Worm (Caenorhabditis elegans) whole organism, late embryonic: ENCODE results near the gene nprl-3.

Experiments
- F13H6.1 ChIP-seq: sonication (generic microtip); optimal IDR thresholded peaks from 2 replicates; lab custom pipeline; 2016; ENCODE audit warnings: missing genetic modification characterization, missing compliant biosample characterization
- K02D7.2 ChIP-seq: sonication (generic microtip); optimal IDR thresholded peaks from 2 replicates; lab custom pipeline; 2017; ENCODE audit warnings: mild to moderate bottlenecking, missing genetic modification characterization, missing compliant biosample characterization
- K09A11.1 ChIP-seq: sonication (generic microtip); optimal IDR thresholded peaks from 2 replicates; lab custom pipeline; 2017; ENCODE audit warnings: antibody characterized with exemption, mild to moderate bottlenecking, missing genetic modification characterization, missing compliant biosample characterization; ENCODE audit not compliant: insufficient read depth
- ahr-1 ChIP-seq: sonication (generic microtip); optimal IDR thresholded peaks from 2 replicates; lab custom pipeline; 2016; ENCODE audit warnings: missing genetic modification characterization, missing compliant biosample characterization
- ceh-14 ChIP-seq: sonication (generic microtip); optimal IDR thresholded peaks from 2 replicates; lab custom pipeline; 2016; ENCODE audit warnings: missing genotype, missing genetic modification characterization, missing compliant biosample characterization
- ceh-18 ChIP-seq: sonication (generic microtip); optimal IDR thresholded peaks from 2 replicates; lab custom pipeline; 2016; ENCODE audit warnings: missing genetic modification characterization, missing compliant biosample characterization
- ceh-19 ChIP-seq: fragments of 200-800 bp; sonication (Bioruptor generic); optimal IDR thresholded peaks from 2 replicates; lab custom pipeline; 2018; ENCODE audit warnings: mild to moderate bottlenecking, missing genetic modification characterization, missing compliant biosample characterization
- ceh-24 ChIP-seq: sonication (generic microtip); optimal IDR thresholded peaks from 2 replicates; lab custom pipeline; 2016; ENCODE audit warnings: mild to moderate bottlenecking, missing genetic modification characterization, missing compliant biosample characterization
- ceh-30 ChIP-seq: fragments of 150-350 bp; optimal IDR thresholded peaks from 2 replicates; lab custom pipeline; 2014; ENCODE audit warnings: missing biosample characterization, missing genetic modification characterization
- ceh-31 ChIP-seq: sonication (generic microtip); optimal IDR thresholded peaks from 2 replicates; lab custom pipeline; 2016; ENCODE audit warnings: missing genetic modification characterization, missing compliant biosample characterization
- ceh-34 ChIP-seq: sonication (generic microtip); optimal IDR thresholded peaks from 2 replicates; lab custom pipeline; 2016; ENCODE audit warnings: mild to moderate bottlenecking, missing genetic modification characterization, missing compliant biosample characterization
- ceh-48 ChIP-seq: sonication (generic microtip); optimal IDR thresholded peaks from 2 replicates; lab custom pipeline; 2016; ENCODE audit warnings: missing genetic modification characterization, inconsistent platforms, missing compliant biosample characterization
- ceh-6 ChIP-seq: fragments of 200-800 bp; sonication (Bioruptor generic); optimal IDR thresholded peaks from 2 replicates; lab custom pipeline; 2018; ENCODE audit warnings: mild to moderate bottlenecking, missing genetic modification characterization, missing compliant biosample characterization
- ceh-9 ChIP-seq: sonication (generic microtip); optimal IDR thresholded peaks from 2 replicates; lab custom pipeline; 2016; ENCODE audit warnings: mild to moderate bottlenecking, missing genetic modification characterization, inconsistent platforms, missing compliant biosample characterization
- dmd-4 ChIP-seq: sonication (generic microtip); optimal IDR thresholded peaks from 2 replicates; lab custom pipeline; 2016; ENCODE audit warnings: borderline replicate concordance, missing genetic modification characterization, missing compliant biosample characterization
- elt-4 ChIP-seq: sonication (generic microtip); optimal IDR thresholded peaks from 2 replicates; lab custom pipeline; 2016; ENCODE audit warnings: missing genetic modification characterization, missing compliant biosample characterization
- ets-4 ChIP-seq: sonication (generic microtip); optimal IDR thresholded peaks from 2 replicates; lab custom pipeline; 2016; ENCODE audit warnings: missing genetic modification characterization, missing compliant biosample characterization
- fax-1 ChIP-seq: sonication (generic microtip); optimal IDR thresholded peaks from 2 replicates; lab custom pipeline; 2016; ENCODE audit warnings: missing genotype, missing genetic modification characterization, missing compliant biosample characterization
- hlh-8 ChIP-seq: sonication (generic microtip); optimal IDR thresholded peaks from 2 replicates; lab custom pipeline; 2016; ENCODE audit warnings: missing genotype, missing genetic modification characterization, missing compliant biosample characterization
- lim-6 ChIP-seq: sonication (generic microtip); optimal IDR thresholded peaks from 2 replicates; lab custom pipeline; 2016; ENCODE audit warnings: missing genetic modification characterization, missing compliant biosample characterization
- lin-11 ChIP-seq: fragments of 200-800 bp; sonication (Bioruptor generic); optimal IDR thresholded peaks from 2 replicates; lab custom pipeline; 2018; ENCODE audit warnings: mild to moderate bottlenecking, missing genetic modification characterization, missing compliant biosample characterization
- madf-2 ChIP-seq: sonication (generic microtip); optimal IDR thresholded peaks from 2 replicates; lab custom pipeline; 2017; ENCODE audit warnings: missing genetic modification characterization, missing compliant biosample characterization
- mec-3 ChIP-seq: sonication (generic microtip); optimal IDR thresholded peaks from 2 replicates; lab custom pipeline; 2016; ENCODE audit warnings: borderline replicate concordance, missing genetic modification characterization, missing compliant biosample characterization
- nfya-1 ChIP-seq: sonication (generic microtip); optimal IDR thresholded peaks from 2 replicates; lab custom pipeline; 2017; ENCODE audit warnings: missing genetic modification characterization, mild to moderate bottlenecking, missing compliant biosample characterization, antibody characterized with exemption, moderate library complexity
- nhr-11 ChIP-seq: fragments of 150-350 bp; optimal IDR thresholded peaks from 2 replicates; lab custom pipeline; 2014; ENCODE audit warnings: missing biosample characterization, missing genetic modification characterization
- odd-2 ChIP-seq: sonication (generic microtip); optimal IDR thresholded peaks from 2 replicates; lab custom pipeline; 2017; ENCODE audit warnings: antibody characterized with exemption, mild to moderate bottlenecking, missing genetic modification characterization, missing compliant biosample characterization
- pag-3 ChIP-seq: sonication (generic microtip); optimal IDR thresholded peaks from 2 replicates; lab custom pipeline; 2016; ENCODE audit warnings: missing compliant biosample characterization, missing genetic modification characterization, borderline replicate concordance
- pax-1 ChIP-seq: fragments of 150-350 bp; optimal IDR thresholded peaks from 2 replicates; lab custom pipeline; 2014; ENCODE audit warnings: missing biosample characterization, missing genetic modification characterization
- pqm-1 ChIP-seq: sonication (generic microtip); optimal IDR thresholded peaks from 2 replicates; lab custom pipeline; 2016; ENCODE audit warnings: missing genetic modification characterization, missing compliant biosample characterization
- pros-1 ChIP-seq: fragments of 150-350 bp; optimal IDR thresholded peaks from 2 replicates; lab custom pipeline; 2014; ENCODE audit warnings: missing biosample characterization, missing genetic modification reagents, missing genetic modification characterization
- ref-2 ChIP-seq: sonication (generic microtip); optimal IDR thresholded peaks from 2 replicates; lab custom pipeline; 2016; ENCODE audit warnings: missing genetic modification characterization, missing compliant biosample characterization
- sdc-2 ChIP-seq: sonication (generic microtip); optimal IDR thresholded peaks from 2 replicates; lab custom pipeline; 2016; ENCODE audit warnings: missing genotype, missing genetic modification characterization, missing compliant biosample characterization
- sox-2 ChIP-seq: fragments of 200-800 bp; sonication (Bioruptor generic); IDR thresholded peaks from 2 replicates; pipeline ENCODE4 v1.3.6; 2022; ENCODE audit warnings: missing genetic modification reagents, missing genetic modification characterization, missing compliant biosample characterization
- sox-4 ChIP-seq: sonication (generic microtip); optimal IDR thresholded peaks from 2 replicates; lab custom pipeline; 2017; ENCODE audit warnings: mild to moderate bottlenecking, missing genetic modification characterization, inconsistent platforms, missing compliant biosample characterization
- syd-9 ChIP-seq: sonication (generic microtip); optimal IDR thresholded peaks from 2 replicates; lab custom pipeline; 2016; ENCODE audit warnings: mild to moderate bottlenecking, missing genetic modification characterization, moderate library complexity, missing compliant biosample characterization
- tbx-7 ChIP-seq: sonication (generic microtip); optimal IDR thresholded peaks from 2 replicates; lab custom pipeline; 2016; ENCODE audit warnings: missing genotype, missing genetic modification characterization, missing compliant biosample characterization
- ttx-3 ChIP-seq: sonication (generic microtip); optimal IDR thresholded peaks from 2 replicates; lab custom pipeline; 2016; ENCODE audit warnings: missing genetic modification reagents, missing genetic modification characterization, missing compliant biosample characterization
- unc-3 ChIP-seq, 2 experiments: fragments of 200-800 bp in 1 of 2; sonication (Bioruptor generic) in 1 of 2; sonication (generic microtip) in 1 of 2; conservative IDR thresholded peaks in 1 of 2; optimal IDR thresholded peaks in 1 of 2; 2 replicates each; pipeline versions ENCODE4 v1.3.6 to Lab custom; 2016 to 2022; ENCODE audit warnings: missing compliant biosample characterization in 2 of 2, missing genetic modification characterization in 2 of 2, missing genetic modification reagents in 1 of 2
- zip-5 ChIP-seq: sonication (generic microtip); optimal IDR thresholded peaks from 2 replicates; lab custom pipeline; 2016; ENCODE audit warnings: missing genetic modification characterization, missing compliant biosample characterization
- ztf-16 ChIP-seq: sonication (generic microtip); optimal IDR thresholded peaks from 2 replicates; lab custom pipeline; 2017; ENCODE audit warnings: missing genetic modification characterization, missing compliant biosample characterization

The nprl-3 gene

ce11 chrIV:8252856-8253255 lies 44.4 kb upstream of the nprl-3 start (continued):
- TF ChIP-seq elt-4 (tag; lab: Kevin White, UChicago) (no peak), pros-1 (tag; lab: Kevin White, UChicago) (peak; percentile 56), pax-1 (tag; lab: Kevin White, UChicago) (no peak), unc-3 (GFP tag; conservative IDR thresholded peaks at IDR 0.05; lab: Robert Waterston, UW) (peak; percentile 93), unc-3 (tag; optimal IDR thresholded peaks at IDR 0.05; lab: Kevin White, UChicago) (peak; percentile 93), zip-5 (tag; lab: Kevin White, UChicago) (peak; percentile 88), ref-2 (tag; lab: Kevin White, UChicago) (peak; percentile 94), ttx-3 (peak; percentile 96), nhr-11 (tag; lab: Kevin White, UChicago) (no peak), ceh-19 (GFP tag; lab: Kevin White, UChicago) (peak; percentile 95), ztf-16 (tag; lab: Kevin White, UChicago) (peak; percentile 96), fax-1 (tag; lab: Kevin White, UChicago) (peak; percentile 91), K09A11.1 (tag; lab: Kevin White, UChicago) (peak; percentile 90), dmd-4 (tag; lab: Kevin White, UChicago) (peak; percentile 84), sox-4 (tag; lab: Kevin White, UChicago) (peak; percentile 97), ahr-1 (tag; lab: Kevin White, UChicago) (peak; percentile 82), syd-9 (peak; percentile 90), pqm-1 (tag; lab: Kevin White, UChicago) (peak; percentile 82), odd-2 (tag; lab: Kevin White, UChicago) (peak; percentile 81), ceh-31 (tag; lab: Kevin White, UChicago) (peak; percentile 73), hlh-8 (tag; lab: Kevin White, UChicago) (peak; percentile 89), madf-2 (peak; percentile 94), nfya-1 (tag; lab: Kevin White, UChicago) (peak; percentile 78), K02D7.2 (peak; percentile 84), pag-3 (tag; lab: Kevin White, UChicago) (peak; percentile 72), ceh-14 (tag; lab: Kevin White, UChicago) (peak; percentile 89), ceh-30 (peak; percentile 53), ceh-48 (peak; percentile 92), ceh-6 (peak; percentile 97), ets-4 (tag; lab: Kevin White, UChicago) (peak; percentile 43), ceh-18 (tag; lab: Kevin White, UChicago) (peak; percentile 77), F13H6.1 (tag; lab: Kevin White, UChicago) (peak; percentile 88)

- TF ChIP-seq ceh-31 (tag; lab: Kevin White, UChicago) (no peak), fax-1 (tag; lab: Kevin White, UChicago) (no peak), ceh-48 (no peak), ceh-9 (tag; lab: Kevin White, UChicago) (no peak), mec-3 (tag; lab: Kevin White, UChicago) (no peak), tbx-7 (tag; lab: Kevin White, UChicago) (no peak), sox-2 (GFP tag; lab: Robert Waterston, UW) (no peak), sdc-2 (tag; lab: Kevin White, UChicago) (no peak), lin-11 (tag; lab: Kevin White, UChicago) (no peak), lim-6 (tag; lab: Kevin White, UChicago) (no peak), dmd-4 (tag; lab: Kevin White, UChicago) (no peak), syd-9 (no peak), ceh-24 (tag; lab: Kevin White, UChicago) (no peak), ceh-34 (no peak)
Measured at ce11 chrIV:8254193-8254592, 43.1 kb upstream of the nprl-3 start.
